Fruit fly (Drosophila melanogaster) whole organism, prepupa: ENCODE measurements around the gene RanBP3.
A peak's percentile ranks its signal among the peaks of the same experiment; 100 is the strongest.

Experiments
- CG10631 ChIP-seq: fragments of 200-800 bp; sonication (Bioruptor generic); optimal IDR thresholded peaks from 2 replicates; lab custom pipeline; 2016; ENCODE audit warnings: missing biosample characterization, missing genetic modification characterization
- CG10669 ChIP-seq: fragments of 200-800 bp; sonication (Bioruptor generic); optimal IDR thresholded peaks from 3 replicates; lab custom pipeline; 2018; ENCODE audit warnings: missing biosample characterization, mild to moderate bottlenecking, missing genetic modification characterization, moderate library complexity
- CG11294 ChIP-seq: fragments of 200-800 bp; sonication (Bioruptor generic); IDR thresholded peaks from 2 replicates; pipeline ENCODE4 v1.3.6; 2022; ENCODE audit warnings: missing biosample characterization, missing genetic modification characterization
- CG11762 ChIP-seq: fragments of 200-800 bp; sonication (Bioruptor generic); optimal IDR thresholded peaks from 3 replicates; lab custom pipeline; 2016; ENCODE audit warnings: missing biosample characterization, missing genetic modification characterization; ENCODE audit not compliant: insufficient read depth
- CG11902 ChIP-seq: fragments of 200-800 bp; sonication (Bioruptor generic); optimal IDR thresholded peaks from 3 replicates; lab custom pipeline; 2016; ENCODE audit warnings: missing biosample characterization, missing genetic modification characterization
- CG15336 ChIP-seq: fragments of 200-800 bp; sonication (Bioruptor generic); IDR thresholded peaks from 2 replicates; pipeline ENCODE4 v1.3.6; 2022; ENCODE audit warnings: missing biosample characterization, missing genetic modification characterization
- CG1621 ChIP-seq: fragments of 200-800 bp; sonication (Bioruptor generic); optimal IDR thresholded peaks from 3 replicates; lab custom pipeline; 2018; ENCODE audit warnings: missing biosample characterization, mild to moderate bottlenecking, missing genetic modification characterization
- CG16779 ChIP-seq: fragments of 200-800 bp; sonication (Bioruptor generic); optimal IDR thresholded peaks from 3 replicates; lab custom pipeline; 2017; ENCODE audit warnings: missing biosample characterization, mild to moderate bottlenecking, missing genetic modification characterization
- CG3032 ChIP-seq: fragments of 200-800 bp; optimal IDR thresholded peaks from 2 replicates; lab custom pipeline; 2019; ENCODE audit warnings: missing biosample characterization, mild to moderate bottlenecking, missing genetic modification characterization, moderate library complexity
- CG31627 ChIP-seq: fragments of 200-800 bp; sonication (Bioruptor generic); optimal IDR thresholded peaks from 3 replicates; lab custom pipeline; 2016; ENCODE audit warnings: missing biosample characterization, missing genetic modification characterization
- CG34406 ChIP-seq: fragments of 200-800 bp; sonication (Bioruptor generic); optimal IDR thresholded peaks from 3 replicates; lab custom pipeline; 2016; ENCODE audit warnings: missing biosample characterization, missing genetic modification characterization
- CG3919 ChIP-seq: fragments of 200-800 bp; sonication (Bioruptor generic); optimal IDR thresholded peaks from 3 replicates; lab custom pipeline; 2016; ENCODE audit warnings: missing biosample characterization, missing genetic modification characterization
- CG4318 ChIP-seq: fragments of 200-800 bp; sonication (Bioruptor generic); optimal IDR thresholded peaks from 3 replicates; lab custom pipeline; 2017; ENCODE audit warnings: missing biosample characterization, mild to moderate bottlenecking, missing genetic modification characterization
- CG6163 ChIP-seq: fragments of 200-800 bp; sonication (Bioruptor generic); IDR thresholded peaks from 3 replicates; pipeline ENCODE4 v1.3.6; 2022; ENCODE audit warnings: missing biosample characterization, missing genetic modification characterization
- CG6276 ChIP-seq: fragments of 200-800 bp; sonication (Bioruptor generic); optimal IDR thresholded peaks from 2 replicates; lab custom pipeline; 2017; ENCODE audit warnings: missing biosample characterization, mild to moderate bottlenecking, missing genetic modification characterization
- CG6792 ChIP-seq: fragments of 200-800 bp; sonication (Bioruptor generic); optimal IDR thresholded peaks from 3 replicates; lab custom pipeline; 2016; ENCODE audit warnings: missing biosample characterization, missing genetic modification characterization
- CG6854 ChIP-seq: fragments of 200-800 bp; sonication (Bioruptor generic); optimal IDR thresholded peaks from 2 replicates; lab custom pipeline; 2017; ENCODE audit warnings: missing biosample characterization, mild to moderate bottlenecking, missing genetic modification characterization
- CG7368 ChIP-seq: fragments of 200-800 bp; sonication (Bioruptor generic); optimal IDR thresholded peaks from 3 replicates; lab custom pipeline; 2016; ENCODE audit warnings: missing biosample characterization, missing genetic modification characterization
- CG8119 ChIP-seq: fragments of 200-800 bp; sonication (Bioruptor generic); IDR thresholded peaks from 3 replicates; pipeline ENCODE4 v1.3.6; 2022; ENCODE audit warnings: missing biosample characterization, missing genetic modification characterization
- CG8319 ChIP-seq: fragments of 200-800 bp; sonication (Bioruptor generic); optimal IDR thresholded peaks from 3 replicates; lab custom pipeline; 2016; ENCODE audit warnings: missing biosample characterization, missing genetic modification characterization
- CG8632 ChIP-seq: fragments of 200-800 bp; sonication (Bioruptor generic); optimal IDR thresholded peaks from 3 replicates; lab custom pipeline; 2016; ENCODE audit warnings: missing biosample characterization, missing genetic modification characterization
- Eip75B ChIP-seq: fragments of 200-800 bp; sonication (Bioruptor generic); optimal IDR thresholded peaks from 3 replicates; lab custom pipeline; 2016; ENCODE audit warnings: missing biosample characterization, missing genetic modification characterization
- Eip78C ChIP-seq: fragments of 200-800 bp; sonication (Bioruptor generic); peaks from one replicate; lab custom pipeline; 2016; ENCODE audit warnings: missing biosample characterization, missing genetic modification characterization
- Eip93F ChIP-seq: fragments of 200-800 bp; sonication (Bioruptor generic); optimal IDR thresholded peaks from 2 replicates; lab custom pipeline; 2016; ENCODE audit warnings: missing biosample characterization, mild to moderate bottlenecking, missing genetic modification characterization
- Ets21C ChIP-seq: fragments of 200-800 bp; sonication (Bioruptor generic); optimal IDR thresholded peaks from 3 replicates; lab custom pipeline; 2016; ENCODE audit warnings: missing biosample characterization, missing genetic modification characterization
- Ets96B ChIP-seq: fragments of 200-800 bp; optimal IDR thresholded peaks from 2 replicates; lab custom pipeline; 2019; ENCODE audit warnings: missing biosample characterization, mild to moderate bottlenecking, missing genetic modification characterization, moderate library complexity
- Gug ChIP-seq: fragments of 200-800 bp; sonication (Bioruptor generic); IDR thresholded peaks from 2 replicates; pipeline ENCODE4 v1.3.6; 2022; ENCODE audit warnings: missing biosample characterization, missing genetic modification characterization
- Hr38 ChIP-seq: sonication (Bioruptor generic); optimal IDR thresholded peaks from 2 replicates; lab custom pipeline; 2016; ENCODE audit warnings: missing biosample characterization, missing genetic modification characterization
- Hr39 ChIP-seq: fragments of 200-800 bp; sonication (Bioruptor generic); optimal IDR thresholded peaks from 2 replicates; lab custom pipeline; 2016; ENCODE audit warnings: missing biosample characterization, missing genetic modification characterization
- Hr4 ChIP-seq: fragments of 200-800 bp; sonication (Bioruptor generic); optimal IDR thresholded peaks from 3 replicates; lab custom pipeline; 2016; ENCODE audit warnings: missing biosample characterization, missing genetic modification characterization
- Met ChIP-seq: fragments of 200-800 bp; sonication (Bioruptor generic); optimal IDR thresholded peaks from 3 replicates; lab custom pipeline; 2016; ENCODE audit warnings: missing biosample characterization, missing genetic modification characterization
- OdsH ChIP-seq: fragments of 200-800 bp; sonication (Bioruptor generic); optimal IDR thresholded peaks from 3 replicates; lab custom pipeline; 2016; ENCODE audit warnings: missing biosample characterization, missing genetic modification characterization
- Sox102F ChIP-seq: fragments of 200-800 bp; sonication (Bioruptor generic); optimal IDR thresholded peaks from 2 replicates; lab custom pipeline; 2016; ENCODE audit warnings: missing biosample characterization, mild to moderate bottlenecking, missing genetic modification characterization
- Sox14 ChIP-seq: fragments of 200-800 bp; sonication (Bioruptor generic); optimal IDR thresholded peaks from 3 replicates; lab custom pipeline; 2016; ENCODE audit warnings: missing biosample characterization, missing genetic modification characterization
- achi ChIP-seq: fragments of 200-800 bp; sonication (Bioruptor generic); optimal IDR thresholded peaks from 3 replicates; lab custom pipeline; 2016; ENCODE audit warnings: missing biosample characterization, missing genetic modification characterization
- acj6 ChIP-seq: fragments of 200-800 bp; sonication (Bioruptor generic); optimal IDR thresholded peaks from 3 replicates; lab custom pipeline; 2016; ENCODE audit warnings: missing biosample characterization, missing genetic modification characterization
- cyc ChIP-seq: fragments of 200-800 bp; sonication (Bioruptor generic); optimal IDR thresholded peaks from 3 replicates; lab custom pipeline; 2016; ENCODE audit warnings: missing biosample characterization, missing genetic modification characterization
- dac ChIP-seq: fragments of 200-800 bp; sonication (Bioruptor generic); optimal IDR thresholded peaks from 2 replicates; lab custom pipeline; 2017; ENCODE audit warnings: missing biosample characterization, mild to moderate bottlenecking, missing genetic modification characterization
- eg ChIP-seq: fragments of 200-800 bp; sonication (Bioruptor generic); IDR thresholded peaks from 3 replicates; pipeline ENCODE4 v1.3.6; 2022; ENCODE audit warnings: missing biosample characterization, missing genetic modification characterization
- esn ChIP-seq: fragments of 200-800 bp; sonication (Bioruptor generic); optimal IDR thresholded peaks from 2 replicates; lab custom pipeline; 2016; ENCODE audit warnings: missing biosample characterization, mild to moderate bottlenecking, missing genetic modification characterization, moderate library complexity
- fd59A ChIP-seq: fragments of 200-800 bp; sonication (Bioruptor generic); optimal IDR thresholded peaks from 2 replicates; lab custom pipeline; 2017; ENCODE audit warnings: missing biosample characterization, mild to moderate bottlenecking, missing genetic modification characterization, missing genetic modification reagents
- fd85E ChIP-seq: fragments of 200-800 bp; sonication (Bioruptor generic); optimal IDR thresholded peaks from 3 replicates; lab custom pipeline; 2016; ENCODE audit warnings: missing biosample characterization, missing genetic modification characterization
- fkh ChIP-seq: fragments of 200-800 bp; sonication (Bioruptor generic); optimal IDR thresholded peaks from 3 replicates; lab custom pipeline; 2017; ENCODE audit warnings: missing biosample characterization, mild to moderate bottlenecking, missing genetic modification characterization, moderate library complexity
- lz ChIP-seq: fragments of 200-800 bp; sonication (Bioruptor generic); optimal IDR thresholded peaks from 3 replicates; lab custom pipeline; 2016; ENCODE audit warnings: missing biosample characterization, missing genetic modification characterization
- pdm3 ChIP-seq: fragments of 200-800 bp; sonication (Bioruptor generic); optimal IDR thresholded peaks from 3 replicates; lab custom pipeline; 2016; ENCODE audit warnings: missing biosample characterization, missing genetic modification characterization
- salr ChIP-seq, 2 experiments: fragments of 200-800 bp; sonication (Bioruptor generic); optimal IDR thresholded peaks; 3 replicates each; lab custom pipeline; 2016 to 2018; ENCODE audit warnings: missing biosample characterization in 2 of 2, missing genetic modification characterization in 2 of 2, mild to moderate bottlenecking in 1 of 2
- spab ChIP-seq: fragments of 200-800 bp; sonication (Bioruptor generic); optimal IDR thresholded peaks from 2 replicates; lab custom pipeline; 2017; ENCODE audit warnings: missing biosample characterization, mild to moderate bottlenecking, missing genetic modification characterization, missing genetic modification reagents
- ss ChIP-seq, 2 experiments: fragments of 200-800 bp; sonication (Bioruptor generic); optimal IDR thresholded peaks; 2 replicates in 1 of 2; 3 replicates in 1 of 2; lab custom pipeline; 2017 to 2018; ENCODE audit warnings: mild to moderate bottlenecking in 2 of 2, missing biosample characterization in 2 of 2, missing genetic modification characterization in 2 of 2, moderate library complexity in 1 of 2
- svp ChIP-seq: fragments of 200-800 bp; sonication (Bioruptor generic); peaks from one replicate; lab custom pipeline; 2016; ENCODE audit warnings: missing biosample characterization, missing genetic modification characterization
- topi ChIP-seq: fragments of 200-800 bp; sonication (Bioruptor generic); optimal IDR thresholded peaks from 3 replicates; lab custom pipeline; 2016; ENCODE audit warnings: missing biosample characterization, missing genetic modification characterization
- vri ChIP-seq: fragments of 200-800 bp; sonication (Bioruptor generic); optimal IDR thresholded peaks from 3 replicates; lab custom pipeline; 2016; ENCODE audit warnings: missing biosample characterization, mild to moderate bottlenecking, missing genetic modification characterization

Gene RanBP3

dm6 chr3R:23737676-23738574 is 14.7 kb downstream of the RanBP3 start:
- TF ChIP-seq cyc = no peak
- TF ChIP-seq Eip93F (GFP tag; lab: Kevin White, UChicago) = no peak
- TF ChIP-seq CG31627 (GFP tag; lab: Kevin White, UChicago) = no peak
- TF ChIP-seq CG1621 (tag; lab: Kevin White, UChicago) = no peak
- TF ChIP-seq fkh (GFP tag; lab: Kevin White, UChicago) = peak; percentile 72
- peak; percentile 25 for TF ChIP-seq acj6
- TF ChIP-seq CG6163 (GFP tag; lab: Robert Waterston, UW) = no peak
- peak in 1 of 2 experiments; percentile 50 for TF ChIP-seq ss (GFP tag; optimal IDR thresholded peaks at IDR 0.05; lab: Kevin White, UChicago)
- TF ChIP-seq pdm3 (GFP tag; lab: Kevin White, UChicago) = peak; percentile 16
- no peak for TF ChIP-seq CG11902 (GFP tag; lab: Kevin White, UChicago)
- TF ChIP-seq CG3919 (GFP tag; lab: Kevin White, UChicago) = peak; percentile 17
- no peak for TF ChIP-seq CG8319 (GFP tag; lab: Kevin White, UChicago)
- no peak for TF ChIP-seq CG16779 (tag; lab: Kevin White, UChicago)
- TF ChIP-seq Eip75B = no peak
- TF ChIP-seq Hr38 (GFP tag; lab: Kevin White, UChicago) = no peak
- TF ChIP-seq CG3032 (tag; lab: Kevin White, UChicago) = peak; percentile 4
- TF ChIP-seq CG8632 (GFP tag; lab: Kevin White, UChicago) = peak; percentile 41
- peak; percentile 1 for TF ChIP-seq dac (GFP tag; lab: Kevin White, UChicago)
- peak; percentile 61 for TF ChIP-seq Eip78C
- no peak for TF ChIP-seq Sox102F (GFP tag; lab: Kevin White, UChicago)
- no peak for TF ChIP-seq lz
- no peak for TF ChIP-seq salr (GFP tag; optimal IDR thresholded peaks at IDR 0.05; lab: Kevin White, UChicago)
- no peak for TF ChIP-seq Gug (GFP tag; lab: Robert Waterston, UW)
- peak; percentile 55 for TF ChIP-seq achi (GFP tag; lab: Kevin White, UChicago)
- peak; percentile 50 for TF ChIP-seq CG34406
- TF ChIP-seq topi (GFP tag; lab: Kevin White, UChicago) = no peak
- no peak; the same call in 2 of the 3 replicates for TF ChIP-seq eg (GFP tag; lab: Robert Waterston, UW)
- TF ChIP-seq CG6792 (GFP tag; lab: Kevin White, UChicago) = no peak
- TF ChIP-seq Sox14 (GFP tag; lab: Kevin White, UChicago) = peak; percentile 11
- TF ChIP-seq fd85E (GFP tag; lab: Kevin White, UChicago) = no peak
- TF ChIP-seq Ets96B (tag; lab: Kevin White, UChicago) = peak; percentile 28
- no peak for TF ChIP-seq esn (GFP tag; lab: Kevin White, UChicago)
- TF ChIP-seq CG6854 (GFP tag; lab: Kevin White, UChicago) = no peak
- peak; percentile 33 for TF ChIP-seq OdsH (GFP tag; lab: Kevin White, UChicago)
- no peak for TF ChIP-seq CG7368 (GFP tag; lab: Kevin White, UChicago)
- peak; percentile 46 for TF ChIP-seq spab (GFP tag; lab: Kevin White, UChicago)
- TF ChIP-seq fd59A (GFP tag; lab: Kevin White, UChicago) = no peak
- no peak for TF ChIP-seq CG11294 (GFP tag; lab: Robert Waterston, UW)
- peak; percentile 73 for TF ChIP-seq Hr4 (GFP tag; lab: Kevin White, UChicago)
- TF ChIP-seq Met = no peak
- TF ChIP-seq CG8119 (GFP tag; lab: Robert Waterston, UW) = no peak
- peak; percentile 48 for TF ChIP-seq CG15336 (GFP tag; lab: Robert Waterston, UW)
- no peak for TF ChIP-seq Hr39 (GFP tag; lab: Kevin White, UChicago)
- peak; percentile 46 for TF ChIP-seq CG10669 (GFP tag; lab: Kevin White, UChicago)
- peak; percentile 12 for TF ChIP-seq CG11762 (GFP tag; lab: Kevin White, UChicago)
- TF ChIP-seq CG4318 (GFP tag; lab: Kevin White, UChicago) = peak; percentile 52
- TF ChIP-seq svp = no peak
- TF ChIP-seq Ets21C (GFP tag; lab: Kevin White, UChicago) = no peak
- peak; percentile 47 for TF ChIP-seq CG6276 (GFP tag; lab: Kevin White, UChicago)
- peak; percentile 26 for TF ChIP-seq CG10631 (GFP tag; lab: Kevin White, UChicago)
- no peak for TF ChIP-seq vri
